Worm (Caenorhabditis elegans): ENCODE data around the gene F28B4.1.

Gene F28B4.1

DNA sequence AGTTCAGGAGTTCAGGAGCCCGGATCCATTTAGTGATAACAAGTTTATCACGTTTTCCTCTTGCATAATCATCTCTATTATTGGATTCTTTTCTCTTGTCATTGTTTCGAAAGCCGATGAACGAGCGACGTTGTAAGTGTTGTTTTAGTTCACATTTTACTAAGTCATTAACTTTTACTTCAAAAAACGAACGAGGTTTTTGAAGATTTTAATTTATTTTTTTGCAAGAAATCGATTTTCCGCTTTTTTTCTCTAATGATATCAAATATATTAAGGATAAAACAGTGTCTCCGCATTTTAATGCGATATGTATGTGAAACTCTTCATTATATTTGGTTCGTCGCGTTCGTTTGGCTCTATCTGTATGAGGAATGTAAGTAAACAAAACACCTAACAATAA lies at the start of gene F28B4.1:
Gene F28B4.1 (plus strand): TSS at position 301 of the 400 bp plus-strand sequence.
- no peak for TF ChIP-seq Y79H2A.3 (GFP tag; conservative IDR thresholded peaks at IDR 0.05)
- no peak for TF ChIP-seq ceh-40 (GFP tag; IDR thresholded peaks at IDR 0.05)
- TF ChIP-seq let-526 (GFP tag; IDR thresholded peaks at IDR 0.05) = no peak

DNA sequence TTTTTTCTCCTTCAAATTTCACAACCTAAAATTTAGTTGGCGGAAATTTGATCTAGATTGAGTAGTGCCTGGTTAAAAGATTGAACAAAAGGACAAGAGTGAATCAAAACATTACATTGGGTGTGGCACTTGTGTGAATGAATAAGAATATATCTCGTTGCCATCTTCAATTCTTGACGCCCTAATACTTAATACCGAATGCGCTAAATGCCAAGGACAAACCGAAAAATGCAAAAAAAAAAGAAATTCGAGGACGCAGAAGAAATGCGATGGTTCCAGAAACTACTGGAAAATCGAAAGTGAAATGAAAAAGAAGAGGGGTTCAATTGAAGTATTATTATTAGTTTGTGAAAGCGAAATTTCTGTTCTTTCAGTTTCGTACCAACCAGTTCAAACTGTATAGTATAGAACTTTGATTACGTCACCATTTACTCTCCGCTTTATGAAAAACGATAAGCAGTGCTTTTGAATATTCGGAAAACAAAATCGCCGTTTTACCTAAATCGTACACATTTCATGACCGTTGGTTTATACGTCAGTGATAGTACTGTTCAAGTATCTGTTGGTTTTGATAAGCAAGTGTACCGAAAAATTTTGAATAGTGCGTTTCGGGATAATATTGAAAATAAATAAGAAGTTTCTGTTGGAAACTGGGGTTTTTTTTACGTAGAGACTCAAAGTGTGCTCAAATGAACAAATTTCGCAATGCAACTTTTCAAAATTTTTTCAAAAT lies 49.6 kb upstream of the F28B4.1 start:
- TF ChIP-seq rpc-1 (optimal IDR thresholded peaks at IDR 0.05) (peak; percentile 26), rpc-1 (tag; optimal IDR thresholded peaks at IDR 0.05) (no peak), hsf-1 (GFP tag; IDR thresholded peaks at IDR 0.05) (peak; percentile 39; the same call in 1 of the 2 replicates), bed-2 (GFP tag; IDR thresholded peaks at IDR 0.05) (no peak), F52B5.7 (tag; optimal IDR thresholded peaks at IDR 0.05) (no peak), cebp-1 (GFP tag; IDR thresholded peaks at IDR 0.05) (no peak), cebp-1 (tag; optimal IDR thresholded peaks at IDR 0.05) (peak; percentile 22)

DNA sequence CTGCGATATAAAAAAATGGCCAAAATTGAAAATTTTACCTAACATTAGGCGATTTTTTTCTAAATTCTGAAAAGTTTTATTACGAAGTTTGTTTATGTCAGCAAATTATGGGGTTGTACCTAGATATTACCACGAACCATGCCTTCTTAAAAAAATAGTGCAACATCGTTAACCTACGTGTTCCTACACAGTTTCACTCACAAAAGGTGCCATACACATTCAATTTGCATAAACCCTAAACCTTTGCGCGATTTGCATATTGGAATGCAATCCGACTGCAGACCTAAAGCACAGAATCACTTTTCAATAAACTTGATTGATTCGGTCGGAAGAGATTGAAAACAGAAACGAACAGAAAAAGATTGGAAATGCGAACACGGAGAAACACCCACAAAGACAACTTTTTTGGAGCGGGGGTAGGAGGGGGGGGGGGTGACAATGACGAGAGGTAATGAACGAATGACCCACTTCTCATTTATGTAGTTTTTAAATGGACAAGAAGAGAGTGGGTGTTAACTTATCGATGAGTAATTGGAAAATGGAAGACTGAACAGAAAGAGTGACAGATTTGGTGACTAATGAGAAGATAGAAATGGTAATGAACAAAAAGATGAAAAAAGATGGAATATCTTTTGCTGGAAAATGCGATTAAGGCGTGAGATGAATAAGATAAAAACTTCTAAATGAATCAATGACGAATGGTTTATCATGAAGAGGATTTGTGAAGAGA lies 48.7 kb upstream of the F28B4.1 start:
- TF ChIP-seq nfya-2 (GFP tag; IDR thresholded peaks at IDR 0.05) = no peak
- TF ChIP-seq snpc-1.3 (tag; optimal IDR thresholded peaks at IDR 0.05; ENCODE audit: insufficient read depth) = no peak

DNA sequence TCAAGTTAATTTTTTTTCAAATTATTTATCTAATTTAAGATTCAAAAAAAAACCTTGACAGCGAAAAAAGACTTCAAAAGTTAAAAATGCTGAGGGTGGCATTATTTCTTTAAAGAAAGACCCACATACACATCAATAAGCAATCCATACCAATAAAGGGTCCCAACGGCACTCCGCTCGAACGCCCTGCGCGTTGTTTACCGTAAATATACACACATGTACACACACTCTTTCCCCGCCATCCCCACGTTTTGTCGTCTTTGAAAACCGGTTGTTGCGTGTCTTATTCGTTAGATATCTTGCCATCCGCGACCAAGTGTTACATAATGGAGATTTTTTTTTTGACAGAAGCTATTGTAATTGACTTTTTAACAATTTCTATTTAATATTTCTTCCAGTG lies 45.3 kb upstream of the F28B4.1 start, which contains the start of gene gcc-1:
Gene gcc-1 (plus strand): TSS at position 399 of the 400 bp plus-strand sequence.
- TF ChIP-seq attf-3 (GFP tag; conservative IDR thresholded peaks at IDR 0.05) (peak; percentile 89), pha-4 (tag; optimal IDR thresholded peaks at IDR 0.05) (peak; percentile 0), madf-3 (GFP tag; IDR thresholded peaks at IDR 0.05) (0 out of 2 replicates have a peak, but pooled peaks have one; percentile 5), ztf-22 (GFP tag; optimal IDR thresholded peaks at IDR 0.05) (no peak), nhr-27 (tag; optimal IDR thresholded peaks at IDR 0.05) (no peak), ceh-79 (tag; optimal IDR thresholded peaks at IDR 0.05) (no peak), tbp1 (GFP tag; optimal IDR thresholded peaks at IDR 0.05) (no peak), nhr-90 (tag; optimal IDR thresholded peaks at IDR 0.05) (no peak)

DNA sequence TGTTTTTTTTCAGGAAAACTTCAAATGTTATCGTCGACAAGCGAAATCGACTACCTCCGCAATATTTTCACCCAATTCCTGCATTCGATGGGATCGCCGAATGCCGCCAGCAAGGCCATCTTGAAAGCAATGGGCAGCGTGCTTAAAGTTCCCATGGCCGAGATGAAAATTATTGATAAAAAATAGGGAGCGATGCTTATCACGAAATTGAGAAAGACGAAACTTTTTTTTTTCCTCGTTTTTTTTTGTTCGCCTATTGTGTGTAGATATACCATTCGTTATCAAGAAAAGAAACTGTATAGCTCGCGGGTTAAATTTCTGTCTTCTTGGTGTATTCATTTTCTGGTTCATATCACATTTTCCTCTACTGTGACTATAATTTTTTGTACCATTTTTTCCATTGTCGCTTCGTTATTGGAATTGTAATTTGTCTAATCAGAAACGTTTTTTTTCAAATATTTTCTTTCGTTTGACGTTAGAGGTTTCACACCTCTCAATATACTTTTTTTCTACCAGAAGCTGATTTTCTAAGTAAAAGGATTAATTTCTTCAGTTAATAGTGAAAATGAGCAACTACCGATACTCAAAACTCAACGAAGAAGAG lies 40.8 kb upstream of the F28B4.1 start, which contains the start of gene syx-6:
Gene syx-6 (plus strand): TSS at position 554 of the 604 bp plus-strand sequence.
- TF ChIP-seq ztf-3 (GFP tag; optimal IDR thresholded peaks at IDR 0.05) (no peak), C17E4.6 (GFP tag; IDR thresholded peaks at IDR 0.05) (no peak), let-526 (GFP tag; IDR thresholded peaks at IDR 0.05) (no peak), Y95B8A.8 (GFP tag; IDR thresholded peaks at IDR 0.05) (no peak), sdz-38 (tag; optimal IDR thresholded peaks at IDR 0.05) (no peak), B0035.1 (tag; optimal IDR thresholded peaks at IDR 0.05) (no peak), snpc-3.4 (tag; optimal IDR thresholded peaks at IDR 0.05) (no peak), F55B11.4 (tag; optimal IDR thresholded peaks at IDR 0.05; ENCODE audit: borderline replicate concordance, insufficient read depth) (no peak), dox-1 (GFP tag; IDR thresholded peaks at IDR 0.05) (no peak), dpff-1 (tag; optimal IDR thresholded peaks at IDR 0.05) (no peak), nhr-27 (tag; optimal IDR thresholded peaks at IDR 0.05) (no peak), nhr-179 (tag; optimal IDR thresholded peaks at IDR 0.05) (no peak), zfh-2 (GFP tag; conservative IDR thresholded peaks at IDR 0.05) (no peak), mxl-1 (tag; optimal IDR thresholded peaks at IDR 0.05) (no peak), lag-1 (GFP tag; IDR thresholded peaks at IDR 0.05) (no peak)

Data from whole organism, young adult.